Worm (Caenorhabditis elegans) whole organism, L4/young adult: Measurements from ENCODE around the gene mrpl-44.

ENCODE experiments used
- W03F9.2 ChIP-seq: fragments of 150-350 bp; optimal IDR thresholded peaks from 2 replicates; lab custom pipeline; 2014; ENCODE audit warnings: missing biosample characterization, missing genetic modification characterization
- him-1 ChIP-seq: sonication (generic microtip); optimal IDR thresholded peaks from 2 replicates; lab custom pipeline; 2016; ENCODE audit warnings: missing genotype, missing genetic modification reagents, missing genetic modification characterization, missing compliant biosample characterization

ce11 chrIII:9089325-9089823, at the start of gene mrpl-44, which contains the start of gene mccc-2:
- TF ChIP-seq W03F9.2 (tag; lab: Kevin White, UChicago) (no peak), him-1 (tag; lab: Kevin White, UChicago) (no peak)
